Fruit fly (Drosophila melanogaster) whole organism, embryonic: ENCODE results near the gene DAAM.

Experiments used
- Aef1 ChIP-seq: fragments of 200-800 bp; sonication (Bioruptor generic); IDR thresholded peaks from 3 replicates; pipeline ENCODE4 v1.3.6; 2022; ENCODE audit warnings: missing biosample characterization, missing genetic modification characterization
- Antp ChIP-seq: fragments of 200-800 bp; sonication (Bioruptor generic); optimal IDR thresholded peaks from 3 replicates; lab custom pipeline; 2016; ENCODE audit warnings: missing biosample characterization, missing genetic modification characterization
- Awh ChIP-seq: fragments of 200-800 bp; sonication (Bioruptor generic); IDR thresholded peaks from 2 replicates; pipeline ENCODE4, ENCODE4 v1.3.6; 2022; ENCODE audit warnings: missing biosample characterization, missing genetic modification characterization
- BEAF-32 ChIP-seq: fragments of 200-800 bp; sonication (Bioruptor generic); optimal IDR thresholded peaks from 3 replicates; lab custom pipeline; 2017; ENCODE audit warnings: missing biosample characterization, missing genetic modification characterization, mild to moderate bottlenecking, moderate library complexity, missing genetic modification reagents
- C15 ChIP-seq: fragments of 200-800 bp; sonication (Bioruptor generic); IDR thresholded peaks from 3 replicates; pipeline ENCODE4 v1.3.6; 2022; ENCODE audit warnings: missing biosample characterization, missing genetic modification characterization
- CG11247 ChIP-seq: fragments of 200-800 bp; sonication (Bioruptor generic); IDR thresholded peaks from 2 replicates; pipeline ENCODE4 v1.3.6; 2022; ENCODE audit warnings: missing biosample characterization, missing genetic modification characterization
- CG12744 ChIP-seq: fragments of 200-800 bp; sonication (Bioruptor generic); optimal IDR thresholded peaks from 2 replicates; lab custom pipeline; 2016; ENCODE audit warnings: missing biosample characterization, missing genetic modification characterization
- CG14860 ChIP-seq: fragments of 200-800 bp; sonication (Bioruptor generic); IDR thresholded peaks from 3 replicates; pipeline ENCODE4 v1.3.6; 2022; ENCODE audit warnings: missing biosample characterization, missing genetic modification characterization; ENCODE audit not compliant: partially characterized antibody
- CG15601 ChIP-seq: fragments of 200-800 bp; sonication (Bioruptor generic); optimal IDR thresholded peaks from 3 replicates; lab custom pipeline; 2019; ENCODE audit warnings: missing biosample characterization, mild to moderate bottlenecking, missing genetic modification characterization, moderate library complexity
- CG1603 ChIP-seq: fragments of 200-800 bp; sonication (Bioruptor generic); optimal IDR thresholded peaks from 2 replicates; lab custom pipeline; 2019; ENCODE audit warnings: missing biosample characterization, mild to moderate bottlenecking, missing genetic modification characterization, moderate library complexity
- CG16779 ChIP-seq: fragments of 200-800 bp; sonication (Bioruptor generic); IDR thresholded peaks from 2 replicates; pipeline ENCODE4 v1.3.6; 2022; ENCODE audit warnings: missing biosample characterization, missing genetic modification characterization
- CG17829 ChIP-seq: fragments of 200-800 bp; optimal IDR thresholded peaks from 2 replicates; lab custom pipeline; 2019; ENCODE audit warnings: missing biosample characterization, mild to moderate bottlenecking, missing genetic modification characterization, moderate library complexity
- CG2678 ChIP-seq: fragments of 200-800 bp; sonication (Bioruptor generic); optimal IDR thresholded peaks from 3 replicates; lab custom pipeline; 2019; ENCODE audit warnings: missing biosample characterization, mild to moderate bottlenecking, missing genetic modification characterization, moderate library complexity
- CG31441 ChIP-seq: fragments of 200-800 bp; sonication (Bioruptor generic); IDR thresholded peaks from 2 replicates; pipeline ENCODE4 v1.3.6; 2022; ENCODE audit warnings: missing biosample characterization, missing genetic modification characterization
- CG3726 ChIP-seq: fragments of 200-800 bp; sonication (Bioruptor generic); IDR thresholded peaks from 3 replicates; pipeline ENCODE4, ENCODE4 v1.3.6; 2022; ENCODE audit warnings: missing biosample characterization, missing genetic modification characterization
- CG4424 ChIP-seq: fragments of 200-800 bp; sonication (Bioruptor generic); optimal IDR thresholded peaks from 3 replicates; lab custom pipeline; 2016; ENCODE audit warnings: missing biosample characterization, missing genetic modification characterization
- CG7839 ChIP-seq: fragments of 200-800 bp; sonication (Bioruptor generic); optimal IDR thresholded peaks from 3 replicates; lab custom pipeline; 2018; ENCODE audit warnings: missing biosample characterization, mild to moderate bottlenecking, missing genetic modification characterization, moderate library complexity
- CG7928 ChIP-seq: fragments of 200-800 bp; sonication (Bioruptor generic); optimal IDR thresholded peaks from 2 replicates; lab custom pipeline; 2017; ENCODE audit warnings: missing biosample characterization, mild to moderate bottlenecking, missing genetic modification characterization
- CG8089 ChIP-seq: fragments of 200-800 bp; sonication (Bioruptor generic); optimal IDR thresholded peaks from 3 replicates; lab custom pipeline; 2016; ENCODE audit warnings: missing biosample characterization, missing genetic modification characterization
- CG8281 ChIP-seq: fragments of 200-800 bp; sonication (Bioruptor generic); optimal IDR thresholded peaks from 2 replicates; lab custom pipeline; 2018; ENCODE audit warnings: missing biosample characterization, mild to moderate bottlenecking, missing genetic modification characterization, moderate library complexity
- CG8359 ChIP-seq: fragments of 200-800 bp; sonication (Bioruptor generic); optimal IDR thresholded peaks from 2 replicates; lab custom pipeline; 2017; ENCODE audit warnings: missing biosample characterization, mild to moderate bottlenecking, missing genetic modification characterization, borderline replicate concordance
- Camta ChIP-seq: fragments of 200-800 bp; sonication (Bioruptor generic); optimal IDR thresholded peaks from 2 replicates; lab custom pipeline; 2016; ENCODE audit warnings: missing biosample characterization, missing genetic modification characterization
- Dip2 ChIP-seq: fragments of 200-800 bp; sonication (Bioruptor generic); IDR thresholded peaks from 2 replicates; pipeline ENCODE4 v1.3.6; 2022; ENCODE audit warnings: missing biosample characterization, missing genetic modification characterization
- Dll ChIP-seq: fragments of 200-800 bp; sonication (Bioruptor generic); IDR thresholded peaks from 4 replicates; pipeline ENCODE4 v1.3.6; 2022; ENCODE audit warnings: missing biosample characterization, missing genetic modification characterization; ENCODE audit not compliant: partially characterized antibody
- Doc2 ChIP-seq: fragments of 200-800 bp; sonication (Bioruptor generic); IDR thresholded peaks from 2 replicates; pipeline ENCODE4 v1.3.6; 2022; ENCODE audit warnings: missing biosample characterization, missing genetic modification characterization
- HLH3B ChIP-seq: fragments of 200-800 bp; sonication (Bioruptor generic); IDR thresholded peaks from 2 replicates; pipeline ENCODE4 v1.3.6; 2022; ENCODE audit warnings: missing biosample characterization, missing genetic modification characterization
- HLHmδ ChIP-seq: fragments of 200-800 bp; sonication (Bioruptor generic); optimal IDR thresholded peaks from 2 replicates; lab custom pipeline; 2018; ENCODE audit warnings: missing biosample characterization, mild to moderate bottlenecking, missing genetic modification characterization, moderate library complexity
- Jarid2 ChIP-seq: fragments of 200-800 bp; sonication (Bioruptor generic); optimal IDR thresholded peaks from 3 replicates; lab custom pipeline; 2017; ENCODE audit warnings: mild to moderate bottlenecking, missing biosample characterization, missing genetic modification reagents, missing genetic modification characterization
- Mes4 ChIP-seq: fragments of 200-800 bp; sonication (Bioruptor generic); optimal IDR thresholded peaks from 2 replicates; lab custom pipeline; 2016; ENCODE audit warnings: missing biosample characterization, missing genetic modification characterization
- NfI ChIP-seq: fragments of 200-800 bp; sonication (Bioruptor generic); optimal IDR thresholded peaks from 3 replicates; lab custom pipeline; 2018; ENCODE audit warnings: missing biosample characterization, mild to moderate bottlenecking, missing genetic modification characterization, moderate library complexity
- PHDP ChIP-seq: fragments of 200-800 bp; sonication (Bioruptor generic); optimal IDR thresholded peaks from 3 replicates; lab custom pipeline; 2018; ENCODE audit warnings: missing biosample characterization, mild to moderate bottlenecking, missing genetic modification characterization, moderate library complexity
- Pdp1 ChIP-seq, 2 experiments: fragments of 200-800 bp; sonication (Bioruptor generic); optimal IDR thresholded peaks; 3 replicates each; lab custom pipeline; 2016; ENCODE audit warnings: missing biosample characterization in 2 of 2, missing genetic modification characterization in 2 of 2, mild to moderate bottlenecking in 1 of 2, moderate library complexity in 1 of 2
- Rfx ChIP-seq: fragments of 200-800 bp; sonication (Bioruptor generic); IDR thresholded peaks from 2 replicates; pipeline ENCODE4 v1.3.6; 2022; ENCODE audit warnings: missing biosample characterization, missing genetic modification characterization
- Ssrp ChIP-seq: fragments of 200-800 bp; sonication (Bioruptor generic); optimal IDR thresholded peaks from 2 replicates; lab custom pipeline; 2018; ENCODE audit warnings: missing biosample characterization, mild to moderate bottlenecking, missing genetic modification characterization, moderate library complexity
- Xbp1 ChIP-seq: fragments of 200-800 bp; sonication (Bioruptor generic); optimal IDR thresholded peaks from 3 replicates; lab custom pipeline; 2016; ENCODE audit warnings: missing biosample characterization, mild to moderate bottlenecking, missing genetic modification characterization
- YL-1 ChIP-seq: fragments of 200-800 bp; sonication (Bioruptor generic); optimal IDR thresholded peaks from 3 replicates; lab custom pipeline; 2017; ENCODE audit warnings: missing biosample characterization, mild to moderate bottlenecking, missing genetic modification characterization
- ab ChIP-seq: fragments of 200-800 bp; sonication (Bioruptor generic); optimal IDR thresholded peaks from 2 replicates; lab custom pipeline; 2016; ENCODE audit warnings: missing biosample characterization, missing genetic modification characterization
- chm ChIP-seq: fragments of 200-800 bp; sonication (Bioruptor generic); IDR thresholded peaks from 2 replicates; pipeline ENCODE4 v1.3.6; 2022; ENCODE audit warnings: missing biosample characterization, missing genetic modification characterization
- ci ChIP-seq: fragments of 200-800 bp; sonication (Bioruptor generic); IDR thresholded peaks from 3 replicates; pipeline ENCODE4 v1.3.6; 2022; ENCODE audit warnings: missing biosample characterization, missing genetic modification characterization
- dati ChIP-seq: fragments of 200-800 bp; sonication (Bioruptor generic); IDR thresholded peaks from 2 replicates; pipeline ENCODE4 v1.3.6; 2022; ENCODE audit warnings: missing biosample characterization, missing genetic modification characterization
- fd3F ChIP-seq: fragments of 200-800 bp; sonication (Bioruptor generic); optimal IDR thresholded peaks from 2 replicates; lab custom pipeline; 2018; ENCODE audit warnings: missing biosample characterization, mild to moderate bottlenecking, missing genetic modification characterization, moderate library complexity
- gem ChIP-seq: fragments of 200-800 bp; sonication (Bioruptor generic); optimal IDR thresholded peaks from 2 replicates; lab custom pipeline; 2019; ENCODE audit warnings: missing biosample characterization, mild to moderate bottlenecking, missing genetic modification characterization, moderate library complexity
- nmo ChIP-seq: fragments of 200-800 bp; sonication (Bioruptor generic); optimal IDR thresholded peaks from 2 replicates; lab custom pipeline; 2018; ENCODE audit warnings: missing biosample characterization, mild to moderate bottlenecking, missing genetic modification characterization, moderate library complexity
- otp ChIP-seq: fragments of 200-800 bp; sonication (Bioruptor generic); IDR thresholded peaks from 3 replicates; pipeline ENCODE4, ENCODE4 v1.3.6; 2022; ENCODE audit warnings: missing biosample characterization, missing genetic modification characterization
- pita ChIP-seq: fragments of 200-800 bp; sonication (Bioruptor generic); optimal IDR thresholded peaks from 2 replicates; lab custom pipeline; 2017; ENCODE audit warnings: missing biosample characterization, mild to moderate bottlenecking, missing genetic modification characterization
- pum ChIP-seq: fragments of 200-800 bp; sonication (Bioruptor generic); optimal IDR thresholded peaks from 2 replicates; lab custom pipeline; 2016; ENCODE audit warnings: missing biosample characterization, missing genetic modification characterization
- repo ChIP-seq: fragments of 200-800 bp; sonication (Bioruptor generic); optimal IDR thresholded peaks from 2 replicates; lab custom pipeline; 2016; ENCODE audit warnings: missing biosample characterization, missing genetic modification characterization
- sens ChIP-seq: fragments of 200-800 bp; sonication (Bioruptor generic); peaks from one replicate; lab custom pipeline; 2016; ENCODE audit warnings: missing biosample characterization, missing genetic modification characterization
- tna ChIP-seq: fragments of 200-800 bp; sonication (Bioruptor generic); IDR thresholded peaks from 2 replicates; pipeline ENCODE4 v1.3.6; 2022; ENCODE audit warnings: missing biosample characterization, missing genetic modification characterization; ENCODE audit not compliant: partially characterized antibody
- trem ChIP-seq: fragments of 200-800 bp; optimal IDR thresholded peaks from 3 replicates; lab custom pipeline; 2019; ENCODE audit warnings: missing biosample characterization, mild to moderate bottlenecking, missing genetic modification characterization, moderate library complexity
- tx ChIP-seq: fragments of 200-800 bp; sonication (Bioruptor generic); optimal IDR thresholded peaks from 2 replicates; lab custom pipeline; 2016; ENCODE audit warnings: missing biosample characterization, missing genetic modification characterization

Gene DAAM

dm6 chrX:1341944-1342392 lies 19.8 kb upstream of the DAAM start, which contains the start of gene Naa30A (continued):
- TF ChIP-seq BEAF-32 (GFP tag; lab: Kevin White, UChicago) (peak; percentile 91), Dll (peak; percentile 96), pum (GFP tag; lab: Kevin White, UChicago) (no peak), trem (tag; lab: Kevin White, UChicago) (peak; percentile 51), HLH3B (GFP tag; lab: Robert Waterston, UW) (no peak), Rfx (GFP tag; lab: Robert Waterston, UW) (no peak), CG12744 (GFP tag; lab: Kevin White, UChicago) (no peak), CG31441 (GFP tag; lab: Robert Waterston, UW) (0 out of 2 replicates have a peak, but pooled peaks have one; percentile 34), HLHmδ (GFP tag; lab: Kevin White, UChicago) (no peak), Jarid2 (no peak), Xbp1 (no peak), Dip2 (no peak), fd3F (GFP tag; lab: Kevin White, UChicago) (no peak), Ssrp (tag; lab: Kevin White, UChicago) (no peak), ci (GFP tag; lab: Robert Waterston, UW) (no peak), repo (GFP tag; lab: Kevin White, UChicago) (no peak), PHDP (peak; percentile 14), Doc2 (GFP tag; lab: Robert Waterston, UW) (no peak), tx (GFP tag; lab: Kevin White, UChicago) (no peak), C15 (GFP tag; lab: Robert Waterston, UW) (no peak), CG1603 (no peak), Awh (GFP tag; lab: Robert Waterston, UW) (no peak), YL-1 (GFP tag; lab: Kevin White, UChicago) (peak; percentile 38), CG7928 (GFP tag; lab: Kevin White, UChicago) (peak; percentile 19), Pdp1 (GFP tag; optimal IDR thresholded peaks at IDR 0.05; lab: Kevin White, UChicago) (peak in 1 of 2 experiments; percentile 51), nmo (GFP tag; lab: Kevin White, UChicago) (peak; percentile 43), Mes4 (GFP tag; lab: Kevin White, UChicago) (no peak), pita (GFP tag; lab: Kevin White, UChicago) (no peak), CG8281 (tag; lab: Kevin White, UChicago) (no peak), Aef1 (GFP tag; lab: Robert Waterston, UW) (no peak), chm (GFP tag; lab: Robert Waterston, UW) (no peak), otp (GFP tag; lab: Robert Waterston, UW) (no peak), CG7839 (tag; lab: Kevin White, UChicago) (no peak), NfI (GFP tag; lab: Kevin White, UChicago) (peak; percentile 14), Antp (no peak), tna (GFP tag; lab: Robert Waterston, UW) (peak; percentile 94), CG4424 (GFP tag; lab: Kevin White, UChicago) (no peak), dati (GFP tag; lab: Robert Waterston, UW) (no peak), sens (GFP tag; lab: Kevin White, UChicago) (no peak), CG16779 (GFP tag; lab: Robert Waterston, UW) (no peak), gem (tag; lab: Kevin White, UChicago) (no peak), CG8089 (GFP tag; lab: Kevin White, UChicago) (no peak), CG2678 (tag; lab: Kevin White, UChicago) (peak; percentile 18), CG14860 (GFP tag; lab: Robert Waterston, UW) (peak; percentile 95), CG11247 (no peak), CG8359 (no peak), CG15601 (no peak), ab (GFP tag; lab: Kevin White, UChicago) (no peak), CG17829 (tag; lab: Kevin White, UChicago) (peak; percentile 47), Camta (GFP tag; lab: Kevin White, UChicago) (no peak), CG3726 (GFP tag; lab: Robert Waterston, UW) (no peak)
